Worm (Caenorhabditis elegans) whole organism, mixed stage, embryonic: Measurements from ENCODE around the gene Y34B4A.10.

Experiments used
- blmp-1 ChIP-seq: fragments of 150-350 bp; optimal IDR thresholded peaks from 2 replicates; lab custom pipeline; 2014; ENCODE audit warnings: missing biosample characterization, missing genetic modification characterization
- ceh-83 ChIP-seq: fragments of 200-800 bp; sonication (Bioruptor generic); optimal IDR thresholded peaks from 2 replicates; lab custom pipeline; 2018; ENCODE audit warnings: mild to moderate bottlenecking, missing genetic modification characterization, missing compliant biosample characterization
- elt-1 ChIP-seq: sonication (generic microtip); optimal IDR thresholded peaks from 2 replicates; lab custom pipeline; 2017; ENCODE audit warnings: missing genetic modification characterization, mild to moderate bottlenecking, missing compliant biosample characterization, antibody characterized with exemption, moderate library complexity, borderline replicate concordance; ENCODE audit not compliant: insufficient read depth
- elt-3 ChIP-seq: fragments of 150-350 bp; optimal IDR thresholded peaks from 2 replicates; lab custom pipeline; 2014; ENCODE audit warnings: missing biosample characterization, missing genetic modification characterization
- lin-13 ChIP-seq: fragments of 150-350 bp; optimal IDR thresholded peaks from 2 replicates; lab custom pipeline; 2014; ENCODE audit warnings: missing biosample characterization, missing genetic modification characterization
- lin-32 ChIP-seq: fragments of 200-800 bp; sonication (Bioruptor generic); optimal IDR thresholded peaks from 2 replicates; lab custom pipeline; 2018; ENCODE audit warnings: mild to moderate bottlenecking, missing genetic modification characterization, missing compliant biosample characterization
- lsy-2 ChIP-seq: fragments of 150-350 bp; optimal IDR thresholded peaks from 2 replicates; lab custom pipeline; 2014; ENCODE audit warnings: missing biosample characterization, missing genetic modification characterization
- nhr-12 ChIP-seq: fragments of 150-350 bp; optimal IDR thresholded peaks from 2 replicates; lab custom pipeline; 2014; ENCODE audit warnings: missing biosample characterization, missing genetic modification characterization
- nhr-76 ChIP-seq: sonication (generic microtip); optimal IDR thresholded peaks from 2 replicates; lab custom pipeline; 2017; ENCODE audit warnings: missing biosample characterization, missing genetic modification characterization
- pha-4 ChIP-seq: fragments of 150-350 bp; optimal IDR thresholded peaks from 2 replicates; lab custom pipeline; 2018; ENCODE audit warnings: missing biosample characterization, missing genetic modification reagents, missing genetic modification characterization
- snpc-4 ChIP-seq: fragments of 150-350 bp; optimal IDR thresholded peaks from 2 replicates; lab custom pipeline; 2014; ENCODE audit warnings: missing biosample characterization, missing genetic modification characterization
- unc-39 ChIP-seq: fragments of 150-350 bp; optimal IDR thresholded peaks from 2 replicates; lab custom pipeline; 2014; ENCODE audit warnings: missing biosample characterization, missing genetic modification characterization

- TF ChIP-seq unc-39 (tag; lab: Kevin White, UChicago) (no peak), pha-4 (tag; lab: Kevin White, UChicago) (no peak), blmp-1 (no peak), ceh-83 (GFP tag; lab: Kevin White, UChicago) (no peak), lin-32 (no peak), nhr-12 (no peak), lin-13 (no peak), lsy-2 (tag; lab: Kevin White, UChicago) (no peak), elt-1 (no peak), snpc-4 (tag; lab: Kevin White, UChicago) (no peak), nhr-76 (no peak), elt-3 (no peak)
Measured at ce11 chrX:5278249-5278648, 28.5 kb downstream of the Y34B4A.10 start.
